Worm (Caenorhabditis elegans): ENCODE measurements around the gene T14G8.2.

The T14G8.2 gene

ce11 chrX:12903810-12904209 lies 46.0 kb downstream of the T14G8.2 start:
- TF ChIP-seq tbx-2 (tag; optimal IDR thresholded peaks at IDR 0.05): peak; percentile 23
- TF ChIP-seq sdc-2 (tag; optimal IDR thresholded peaks at IDR 0.05): peak; percentile 12
- no peak for TF ChIP-seq ceh-9 (tag; optimal IDR thresholded peaks at IDR 0.05)
- peak; percentile 13 for TF ChIP-seq ceh-31 (tag; optimal IDR thresholded peaks at IDR 0.05)
- TF ChIP-seq ceh-34 (tag; optimal IDR thresholded peaks at IDR 0.05): no peak

ce11 chrX:12907502-12907901 lies 49.7 kb downstream of the T14G8.2 start, which contains the start of gene pqn-18:
TSS of gene pqn-18 (plus strand) at chrX:12907832.
- no peak for TF ChIP-seq ref-2 (tag; optimal IDR thresholded peaks at IDR 0.05)
- TF ChIP-seq lin-11 (tag; optimal IDR thresholded peaks at IDR 0.05): no peak
- TF ChIP-seq che-1 (tag; optimal IDR thresholded peaks at IDR 0.05): no peak
- TF ChIP-seq syd-9 (tag; optimal IDR thresholded peaks at IDR 0.05): no peak
- TF ChIP-seq C08G9.2 (tag; optimal IDR thresholded peaks at IDR 0.05): no peak
- TF ChIP-seq pha-2 (tag; optimal IDR thresholded peaks at IDR 0.05): no peak
- no peak for TF ChIP-seq dmd-4 (tag; optimal IDR thresholded peaks at IDR 0.05; ENCODE audit: borderline replicate concordance)
- TF ChIP-seq ceh-31 (tag; optimal IDR thresholded peaks at IDR 0.05): no peak
- no peak for TF ChIP-seq dve-1 (tag; optimal IDR thresholded peaks at IDR 0.05)
- no peak for TF ChIP-seq hlh-30 (tag; optimal IDR thresholded peaks at IDR 0.05; ENCODE audit: insufficient read depth)
- TF ChIP-seq pag-3 (tag; optimal IDR thresholded peaks at IDR 0.05; ENCODE audit: borderline replicate concordance): no peak
- no peak for TF ChIP-seq ceh-48 (tag; optimal IDR thresholded peaks at IDR 0.05)
- no peak for TF ChIP-seq Y22D7AL.16 (tag; optimal IDR thresholded peaks at IDR 0.05)
- no peak for TF ChIP-seq nhr-232 (tag; optimal IDR thresholded peaks at IDR 0.05)
- no peak for TF ChIP-seq hlh-6 (tag; optimal IDR thresholded peaks at IDR 0.05)
- TF ChIP-seq hlh-15 (tag; optimal IDR thresholded peaks at IDR 0.05): no peak
- no peak for TF ChIP-seq npax-4 (tag; optimal IDR thresholded peaks at IDR 0.05)
- TF ChIP-seq pqm-1 (tag; optimal IDR thresholded peaks at IDR 0.05): no peak
- TF ChIP-seq C38D4.7 (GFP tag; optimal IDR thresholded peaks at IDR 0.05): no peak

ce11 chrX:12908715-12909114 lies 50.9 kb downstream of the T14G8.2 start:
- TF ChIP-seq lin-11 (tag; optimal IDR thresholded peaks at IDR 0.05) (no peak), nhr-11 (tag; optimal IDR thresholded peaks at IDR 0.05) (no peak), hlh-8 (tag; optimal IDR thresholded peaks at IDR 0.05) (no peak), ref-2 (tag; optimal IDR thresholded peaks at IDR 0.05) (no peak), sox-4 (tag; optimal IDR thresholded peaks at IDR 0.05) (no peak), hlh-15 (tag; optimal IDR thresholded peaks at IDR 0.05) (no peak), odd-2 (tag; optimal IDR thresholded peaks at IDR 0.05) (no peak), tbx-7 (tag; optimal IDR thresholded peaks at IDR 0.05) (no peak), T23F11.4 (GFP tag; optimal IDR thresholded peaks at IDR 0.05) (no peak), hlh-6 (tag; optimal IDR thresholded peaks at IDR 0.05) (no peak), ama-1 (optimal IDR thresholded peaks at IDR 0.05) (no peak), syd-9 (tag; optimal IDR thresholded peaks at IDR 0.05) (no peak), ceh-24 (tag; optimal IDR thresholded peaks at IDR 0.05) (no peak)
